Worm (Caenorhabditis elegans): Measurements from ENCODE around the gene aexr-2.

The aexr-2 gene

DNA sequence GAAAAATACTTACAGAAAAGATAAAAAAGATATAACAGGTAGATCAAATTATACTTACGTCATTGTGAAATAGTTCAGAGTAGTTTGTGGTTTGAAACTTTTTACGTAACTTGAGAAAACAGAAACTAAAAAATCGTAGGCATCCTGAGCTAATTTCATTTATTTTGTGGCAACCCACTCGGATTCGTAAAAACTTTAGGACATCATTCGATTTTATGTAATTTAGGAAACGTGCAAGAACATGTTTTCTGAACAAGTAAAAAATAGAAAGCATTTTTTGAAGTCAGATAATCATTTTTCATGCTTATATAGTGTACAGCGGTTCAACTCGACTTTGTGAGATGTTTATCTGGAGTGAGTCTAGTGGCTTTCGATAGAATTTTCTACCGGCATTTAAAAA lies 32.6 kb downstream of the aexr-2 start, which contains the start of gene hic-1:
TSS of gene hic-1 (minus strand) at position 101 of the 400 bp plus-strand sequence.
- TF ChIP-seq F49E8.2 (tag; optimal IDR thresholded peaks at IDR 0.05; ENCODE audit: borderline replicate concordance) (no peak), T26A8.4 (GFP tag; IDR thresholded peaks at IDR 0.05) (no peak), lir-3 (tag; optimal IDR thresholded peaks at IDR 0.05) (no peak), lin-39 (tag; optimal IDR thresholded peaks at IDR 0.05) (no peak), zag-1 (tag; optimal IDR thresholded peaks at IDR 0.05) (no peak), nhr-76 (tag; optimal IDR thresholded peaks at IDR 0.05) (no peak), Y5F2A.4 (GFP tag; optimal IDR thresholded peaks at IDR 0.05) (no peak), attf-4 (tag; optimal IDR thresholded peaks at IDR 0.05) (no peak), fos-1 (tag; optimal IDR thresholded peaks at IDR 0.05) (no peak), arid-1 (GFP tag; conservative IDR thresholded peaks at IDR 0.05) (no peak), egl-43 (GFP tag; IDR thresholded peaks at IDR 0.05) (no peak), daf-8 (GFP tag; IDR thresholded peaks at IDR 0.05) (no peak), nhr-77 (tag; optimal IDR thresholded peaks at IDR 0.05) (no peak), lin-13 (GFP tag; optimal IDR thresholded peaks at IDR 0.05) (no peak), aly-2 (tag; optimal IDR thresholded peaks at IDR 0.05) (no peak), Y75B8A.6 (GFP tag; IDR thresholded peaks at IDR 0.05) (no peak), hlh-11 (tag; optimal IDR thresholded peaks at IDR 0.05) (no peak), sdz-12 (GFP tag; optimal IDR thresholded peaks at IDR 0.05) (no peak)

DNA sequence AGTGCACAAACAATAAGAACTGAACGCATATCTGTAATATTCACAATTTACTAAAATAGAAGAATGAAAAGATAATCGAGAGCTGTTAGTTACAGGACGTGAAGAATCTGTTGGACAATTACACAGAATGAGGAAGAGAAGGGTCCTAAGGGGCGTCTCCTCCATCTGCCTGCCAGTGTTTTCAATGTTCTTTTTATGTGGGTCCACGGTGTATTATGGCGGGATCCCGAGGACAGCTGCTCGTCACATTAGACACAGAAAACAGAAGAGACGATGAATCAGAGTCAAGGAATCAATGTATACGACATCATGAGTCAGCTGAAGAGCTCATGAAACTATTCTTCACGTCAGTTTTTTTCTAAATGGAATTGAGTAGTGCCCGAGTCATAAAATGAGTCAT lies 34.2 kb downstream of the aexr-2 start, which contains the start of gene ttr-6:
TSS of gene ttr-6 (minus strand) at position 33 of the 400 bp plus-strand sequence.
- TF ChIP-seq daf-16 (GFP tag; optimal IDR thresholded peaks at IDR 0.05) = peak in 1 of 2 experiments; percentile 44
- no peak for TF ChIP-seq daf-16 (tag; optimal IDR thresholded peaks at IDR 0.05)
- no peak for TF ChIP-seq nhr-76 (tag; optimal IDR thresholded peaks at IDR 0.05)
- TF ChIP-seq F26F4.8 (GFP tag; conservative IDR thresholded peaks at IDR 0.05) = no peak

DNA sequence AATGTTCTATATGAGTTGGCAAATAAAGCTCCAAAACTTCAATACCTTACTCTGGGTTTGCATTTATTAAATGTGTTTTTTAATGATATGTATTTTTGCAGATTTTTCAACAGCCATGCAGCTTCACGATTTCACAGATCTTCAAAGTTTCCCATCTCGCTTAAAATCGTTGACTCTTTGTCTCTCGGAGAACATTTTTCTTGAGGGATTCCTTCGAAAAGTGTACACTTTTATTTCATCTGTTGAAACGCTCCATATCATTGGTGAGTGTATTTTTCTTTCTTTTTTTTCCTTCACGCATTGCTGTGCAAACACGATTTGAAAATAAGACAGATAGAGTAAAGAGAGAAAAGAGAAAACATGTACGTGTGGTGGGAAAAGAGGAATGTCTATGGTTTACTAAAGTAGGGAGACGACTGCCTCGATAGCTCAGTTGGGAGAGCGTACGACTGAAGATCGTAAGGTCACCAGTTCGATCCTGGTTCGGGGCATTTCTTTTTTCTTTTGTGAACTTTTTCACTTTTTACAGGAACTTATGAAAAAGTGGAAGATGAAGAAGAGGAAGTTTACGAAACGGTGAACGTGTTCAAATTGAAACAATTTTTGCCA lies 38.1 kb downstream of the aexr-2 start:
- TF ChIP-seq vab-7 (GFP tag; IDR thresholded peaks at IDR 0.05) = peak; percentile 91
- peak; percentile 84 for TF ChIP-seq saeg-2 (GFP tag; IDR thresholded peaks at IDR 0.05)
- TF ChIP-seq skn-1 (tag; optimal IDR thresholded peaks at IDR 0.05) = no peak
- TF ChIP-seq lin-13 (GFP tag; optimal IDR thresholded peaks at IDR 0.05) = peak; percentile 47
- TF ChIP-seq zip-2 (tag; optimal IDR thresholded peaks at IDR 0.05) = no peak
- TF ChIP-seq F37D6.2 (tag; optimal IDR thresholded peaks at IDR 0.05) = peak; percentile 35
- TF ChIP-seq zfp-3 (GFP tag; conservative IDR thresholded peaks at IDR 0.05) = 0 out of 2 replicates have a peak, but pooled peaks have one; percentile 53
- no peak for TF ChIP-seq aha-1 (tag)
- TF ChIP-seq egl-27 (tag; optimal IDR thresholded peaks at IDR 0.05) = no peak
- TF ChIP-seq jun-1 (tag; optimal IDR thresholded peaks at IDR 0.05) = no peak
- TF ChIP-seq mxl-2 (GFP tag; conservative IDR thresholded peaks at IDR 0.05) = peak; percentile 68; the same call in 1 of the 2 replicates
- TF ChIP-seq snpc-1.2 (GFP tag; IDR thresholded peaks at IDR 0.05) = no peak
- peak; percentile 81; the same call in 1 of the 2 replicates for TF ChIP-seq Y75B8A.6 (GFP tag; IDR thresholded peaks at IDR 0.05)
- TF ChIP-seq lim-7 (GFP tag; IDR thresholded peaks at IDR 0.05) = peak; percentile 97
- peak; percentile 68 for TF ChIP-seq nhr-48 (tag; optimal IDR thresholded peaks at IDR 0.05)
- peak; percentile 83 for TF ChIP-seq php-3 (GFP tag; IDR thresholded peaks at IDR 0.05)
- TF ChIP-seq daf-16 (GFP tag; optimal IDR thresholded peaks at IDR 0.05) = peak; percentile 63 to 93
- peak; percentile 68 for TF ChIP-seq daf-16 (tag; optimal IDR thresholded peaks at IDR 0.05)
- TF ChIP-seq zfp-2 (tag; optimal IDR thresholded peaks at IDR 0.05) = no peak
- no peak for TF ChIP-seq nhr-102 (tag; optimal IDR thresholded peaks at IDR 0.05)
- TF ChIP-seq mdt-29 (GFP tag; IDR thresholded peaks at IDR 0.05) = no peak
- peak; percentile 91 for TF ChIP-seq daf-19 (GFP tag; conservative IDR thresholded peaks at IDR 0.05)
- TF ChIP-seq F10B5.3 (tag; optimal IDR thresholded peaks at IDR 0.05) = peak; percentile 51
- no peak; the same call in 1 of the 2 replicates for TF ChIP-seq egl-43 (GFP tag; IDR thresholded peaks at IDR 0.05)
- no peak for TF ChIP-seq nhr-76 (tag; optimal IDR thresholded peaks at IDR 0.05)
- peak; percentile 52 for TF ChIP-seq hlh-11 (tag; optimal IDR thresholded peaks at IDR 0.05)
- peak; percentile 81 for TF ChIP-seq gei-8 (GFP tag; optimal IDR thresholded peaks at IDR 0.05)
- TF ChIP-seq spr-3 (GFP tag; optimal IDR thresholded peaks at IDR 0.05) = peak; percentile 67
- TF ChIP-seq lin-29 (GFP tag; IDR thresholded peaks at IDR 0.05) = no peak
- peak; percentile 58 for TF ChIP-seq F49E8.2 (tag; optimal IDR thresholded peaks at IDR 0.05; ENCODE audit: borderline replicate concordance)
- peak; percentile 68 for TF ChIP-seq rbr-2 (tag; optimal IDR thresholded peaks at IDR 0.05)
- peak; percentile 41 for TF ChIP-seq unc-130 (GFP tag; optimal IDR thresholded peaks at IDR 0.05)
- peak; percentile 95 for TF ChIP-seq pha-4 (GFP tag; IDR thresholded peaks at IDR 0.05)
- no peak for TF ChIP-seq pha-4 (tag; optimal IDR thresholded peaks at IDR 0.05)
